Fruit fly (Drosophila melanogaster): Measurements from ENCODE around the gene side-VII.

The side-VII gene

DNA sequence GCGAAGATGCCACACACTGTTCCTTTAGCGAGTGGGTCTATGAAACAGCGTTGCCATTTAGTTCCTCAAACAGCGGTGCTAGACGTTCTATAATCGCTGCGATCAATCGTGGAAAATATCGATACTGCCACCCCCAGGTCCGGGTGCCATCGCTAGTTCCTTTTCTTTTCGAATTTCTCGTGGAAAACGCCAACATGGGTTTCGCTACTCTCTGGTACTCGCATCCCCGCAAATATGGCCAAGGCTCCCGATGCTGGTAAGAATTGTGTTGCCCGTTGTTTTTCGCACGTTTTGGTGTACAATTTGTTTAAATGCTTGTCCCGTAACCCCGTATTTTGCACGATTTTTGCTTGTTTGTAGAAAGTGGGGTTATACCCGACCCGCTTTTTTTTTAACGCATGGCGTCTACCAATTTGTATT lies 38.2 kb upstream of the side-VII start, which contains the start of gene RpS29 (continued):
- TF ChIP-seq Vsx1 (GFP tag; optimal IDR thresholded peaks at IDR 0.05) (peak; percentile 72), CG7271 (tag; optimal IDR thresholded peaks at IDR 0.05) (peak; percentile 60), vfl (GFP tag; optimal IDR thresholded peaks at IDR 0.05) (peak; percentile 79), CG7928 (GFP tag; optimal IDR thresholded peaks at IDR 0.05) (peak; percentile 74), CG7745 (tag; optimal IDR thresholded peaks at IDR 0.05) (peak; percentile 1), tin (GFP tag; optimal IDR thresholded peaks at IDR 0.05) (peak; percentile 74), CG11723 (GFP tag; optimal IDR thresholded peaks at IDR 0.05) (peak; percentile 68), crc (GFP tag; optimal IDR thresholded peaks at IDR 0.05) (peak; percentile 69), Rx (GFP tag; IDR thresholded peaks at IDR 0.05) (peak; percentile 73), CG1602 (GFP tag; optimal IDR thresholded peaks at IDR 0.05) (peak; percentile 64), Dfd (GFP tag; optimal IDR thresholded peaks at IDR 0.05) (no peak), bab2 (GFP tag; optimal IDR thresholded peaks at IDR 0.05) (peak; percentile 86), HLHmδ (GFP tag; optimal IDR thresholded peaks at IDR 0.05) (peak; percentile 54), CG8388 (GFP tag; optimal IDR thresholded peaks at IDR 0.05) (peak; percentile 52), fd64A (GFP tag; optimal IDR thresholded peaks at IDR 0.05) (peak; percentile 59), nau (GFP tag; optimal IDR thresholded peaks at IDR 0.05) (no peak), ro (GFP tag; IDR thresholded peaks at IDR 0.05) (peak; percentile 54; the same call in 1 of the 2 replicates), Sin3A (optimal IDR thresholded peaks at IDR 0.05) (peak; percentile 87), lmd (GFP tag; IDR thresholded peaks at IDR 0.05) (peak; percentile 71; the same call in 1 of the 2 replicates), ken (GFP tag; IDR thresholded peaks at IDR 0.05) (peak; percentile 92), bowl (GFP tag; IDR thresholded peaks at IDR 0.05) (no peak; the same call in 1 of the 2 replicates), az2 (GFP tag; optimal IDR thresholded peaks at IDR 0.05) (peak; percentile 69), ap (GFP tag; IDR thresholded peaks at IDR 0.05) (no peak), ind (GFP tag; optimal IDR thresholded peaks at IDR 0.05) (peak; percentile 83), CG12104 (GFP tag; optimal IDR thresholded peaks at IDR 0.05) (peak; percentile 68), prd (optimal IDR thresholded peaks at IDR 0.05) (no peak), prd (GFP tag; IDR thresholded peaks at IDR 0.05) (peak; percentile 76), CG11093 (GFP tag; IDR thresholded peaks at IDR 0.05) (no peak), CG18599 (GFP tag; optimal IDR thresholded peaks at IDR 0.05) (peak; percentile 86), Scr (GFP tag; IDR thresholded peaks at IDR 0.05; ENCODE audit: partially characterized antibody) (peak; percentile 91), dan (GFP tag; IDR thresholded peaks at IDR 0.05) (no peak), CG31441 (GFP tag; IDR thresholded peaks at IDR 0.05) (peak; percentile 51; the same call in 1 of the 2 replicates), Hsf (GFP tag; optimal IDR thresholded peaks at IDR 0.05) (peak; percentile 86), CG6791 (GFP tag; IDR thresholded peaks at IDR 0.05; ENCODE audit: partially characterized antibody) (peak; percentile 97), mld (GFP tag; IDR thresholded peaks at IDR 0.05; ENCODE audit: partially characterized antibody) (peak; percentile 81), usp (GFP tag; optimal IDR thresholded peaks at IDR 0.05) (no peak), CG42726 (GFP tag; IDR thresholded peaks at IDR 0.05; ENCODE audit: partially characterized antibody) (peak; percentile 98), ase (GFP tag; IDR thresholded peaks at IDR 0.05) (peak; percentile 65; the same call in 2 of the 3 replicates), Dip3 (GFP tag; optimal IDR thresholded peaks at IDR 0.05) (peak; percentile 72), Adf1 (GFP tag; IDR thresholded peaks at IDR 0.05) (peak; percentile 74), CG2678 (tag; optimal IDR thresholded peaks at IDR 0.05) (peak; percentile 68), CG16813 (GFP tag; IDR thresholded peaks at IDR 0.05; ENCODE audit: partially characterized antibody) (peak; percentile 93), CG13624 (GFP tag; optimal IDR thresholded peaks at IDR 0.05) (peak; percentile 92), CG13894 (tag; optimal IDR thresholded peaks at IDR 0.05) (peak; percentile 91), Mrtf (GFP tag; IDR thresholded peaks at IDR 0.05) (peak; percentile 71), phol (tag; optimal IDR thresholded peaks at IDR 0.05) (peak; percentile 82), CG11398 (GFP tag; optimal IDR thresholded peaks at IDR 0.05) (peak; percentile 65), fru (optimal IDR thresholded peaks at IDR 0.05) (no peak), lbe (GFP tag; optimal IDR thresholded peaks at IDR 0.05) (peak; percentile 58), p53 (GFP tag; optimal IDR thresholded peaks at IDR 0.05) (peak; percentile 83), E2f1 (GFP tag; IDR thresholded peaks at IDR 0.05) (peak; percentile 60), Atf6 (GFP tag; IDR thresholded peaks at IDR 0.05) (peak; percentile 72)

All from whole organism, embryonic.